Worm (Caenorhabditis elegans) whole organism, L3 larva: ENCODE results near the gene F13A7.7.

Experiments used
- R02D3.7 ChIP-seq: fragments of 150-350 bp; optimal IDR thresholded peaks from 2 replicates; lab custom pipeline; 2014; ENCODE audit warnings: missing biosample characterization, missing genetic modification characterization
- ZK546.5 ChIP-seq: sonication (generic microtip); optimal IDR thresholded peaks from 2 replicates; lab custom pipeline; 2017; ENCODE audit warnings: missing biosample characterization, missing genetic modification characterization
- aly-2 ChIP-seq: fragments of 150-350 bp; optimal IDR thresholded peaks from 2 replicates; lab custom pipeline; 2014; ENCODE audit warnings: missing biosample characterization, missing genetic modification characterization
- ceh-28 ChIP-seq: fragments of 150-350 bp; optimal IDR thresholded peaks from 2 replicates; lab custom pipeline; 2014; ENCODE audit warnings: missing biosample characterization, missing genetic modification reagents, missing genetic modification characterization
- ceh-82 ChIP-seq: fragments of 150-350 bp; optimal IDR thresholded peaks from 2 replicates; lab custom pipeline; 2014; ENCODE audit warnings: missing biosample characterization, missing genetic modification characterization
- ceh-9 ChIP-seq: sonication (generic microtip); optimal IDR thresholded peaks from 2 replicates; lab custom pipeline; 2018; ENCODE audit warnings: missing biosample characterization, missing genetic modification characterization
- daf-12 ChIP-seq: fragments of 150-350 bp; optimal IDR thresholded peaks from 2 replicates; lab custom pipeline; 2014; ENCODE audit warnings: missing biosample characterization, missing genetic modification reagents, missing genetic modification characterization
- egl-27 ChIP-seq: sonication (generic microtip); optimal IDR thresholded peaks from 4 replicates; lab custom pipeline; 2017; ENCODE audit warnings: missing biosample characterization, missing genetic modification reagents, missing genetic modification characterization
- egl-5 ChIP-seq: fragments of 150-350 bp; optimal IDR thresholded peaks from 2 replicates; lab custom pipeline; 2017; ENCODE audit warnings: missing biosample characterization, missing genetic modification reagents, missing genetic modification characterization, inconsistent platforms
- elt-2 ChIP-seq: sonication (generic microtip); optimal IDR thresholded peaks from 2 replicates; lab custom pipeline; 2016; ENCODE audit warnings: missing genetic modification reagents, mild to moderate bottlenecking, missing genetic modification characterization, missing compliant biosample characterization
- elt-3 ChIP-seq, 3 experiments: fragments of 150-350 bp in 1 of 3; sonication (generic microtip) in 2 of 3; optimal IDR thresholded peaks; 2 replicates in 2 of 3; 4 replicates in 1 of 3; lab custom pipeline; 2014 to 2017; ENCODE audit warnings: missing biosample characterization in 3 of 3, missing genetic modification characterization in 3 of 3
- eor-1 ChIP-seq, 2 experiments: fragments of 150-350 bp; optimal IDR thresholded peaks; 2 replicates each; lab custom pipeline; 2014 to 2018; ENCODE audit warnings: missing biosample characterization in 2 of 2, missing genetic modification characterization in 2 of 2
- fkh-10 ChIP-seq: sonication (generic microtip); optimal IDR thresholded peaks from 2 replicates; lab custom pipeline; 2017; ENCODE audit warnings: missing biosample characterization, missing genetic modification reagents, missing genetic modification characterization
- fkh-2 ChIP-seq: fragments of 150-350 bp; optimal IDR thresholded peaks from 2 replicates; lab custom pipeline; 2014; ENCODE audit warnings: missing biosample characterization, missing genetic modification reagents, missing genetic modification characterization
- fos-1 ChIP-seq: fragments of 150-350 bp; optimal IDR thresholded peaks from 2 replicates; lab custom pipeline; 2014; ENCODE audit warnings: missing biosample characterization, missing genetic modification characterization
- hmg-11 ChIP-seq: sonication (generic microtip); optimal IDR thresholded peaks from 2 replicates; lab custom pipeline; 2016; ENCODE audit warnings: missing genetic modification characterization, missing compliant biosample characterization
- lin-15B ChIP-seq: fragments of 150-350 bp; optimal IDR thresholded peaks from 2 replicates; lab custom pipeline; 2014; ENCODE audit warnings: missing biosample characterization, missing genetic modification characterization
- lin-39 ChIP-seq: fragments of 150-350 bp; optimal IDR thresholded peaks from 2 replicates; lab custom pipeline; 2018; ENCODE audit warnings: missing biosample characterization, missing genetic modification reagents, missing genetic modification characterization
- mdl-1 ChIP-seq: fragments of 150-350 bp; optimal IDR thresholded peaks from 2 replicates; lab custom pipeline; 2014; ENCODE audit warnings: missing biosample characterization, missing genetic modification characterization
- mml-1 ChIP-seq: fragments of 150-350 bp; sonication (generic microtip); optimal IDR thresholded peaks from 3 replicates; lab custom pipeline; 2014; ENCODE audit warnings: missing biosample characterization, missing genetic modification characterization
- nfya-1 ChIP-seq: sonication (generic microtip); optimal IDR thresholded peaks from 2 replicates; lab custom pipeline; 2017; ENCODE audit warnings: missing genetic modification characterization, mild to moderate bottlenecking, missing compliant biosample characterization, antibody characterized with exemption, moderate library complexity; ENCODE audit not compliant: insufficient read depth
- nhr-11 ChIP-seq: fragments of 150-350 bp; optimal IDR thresholded peaks from 2 replicates; lab custom pipeline; 2014; ENCODE audit warnings: missing biosample characterization, missing genetic modification characterization
- nhr-23 ChIP-seq: fragments of 150-350 bp; optimal IDR thresholded peaks from 2 replicates; lab custom pipeline; 2014; ENCODE audit warnings: missing biosample characterization, missing genetic modification reagents, missing genetic modification characterization
- nhr-237 ChIP-seq: fragments of 150-350 bp; optimal IDR thresholded peaks from 2 replicates; lab custom pipeline; 2014; ENCODE audit warnings: missing biosample characterization, missing genetic modification characterization
- nhr-25 ChIP-seq: sonication (generic microtip); optimal IDR thresholded peaks from 2 replicates; lab custom pipeline; 2017; ENCODE audit warnings: missing biosample characterization, missing genetic modification characterization
- nhr-28 ChIP-seq: fragments of 150-350 bp; optimal IDR thresholded peaks from 2 replicates; lab custom pipeline; 2014; ENCODE audit warnings: missing biosample characterization, missing genetic modification characterization
- nhr-43 ChIP-seq: sonication (generic microtip); optimal IDR thresholded peaks from 2 replicates; lab custom pipeline; 2016; ENCODE audit warnings: mild to moderate bottlenecking, missing genetic modification characterization, missing compliant biosample characterization; ENCODE audit not compliant: poor library complexity, severe bottlenecking
- nhr-67 ChIP-seq: fragments of 150-350 bp; optimal IDR thresholded peaks from 2 replicates; lab custom pipeline; 2014; ENCODE audit warnings: missing biosample characterization, missing genetic modification characterization
- nhr-76 ChIP-seq: fragments of 150-350 bp; sonication (generic microtip); optimal IDR thresholded peaks from 5 replicates; lab custom pipeline; 2014; ENCODE audit warnings: missing biosample characterization, missing genetic modification characterization
- nhr-77 ChIP-seq: fragments of 150-350 bp; optimal IDR thresholded peaks from 2 replicates; lab custom pipeline; 2014; ENCODE audit warnings: missing biosample characterization, missing genetic modification characterization
- pha-4 ChIP-seq: fragments of 150-350 bp; optimal IDR thresholded peaks from 2 replicates; lab custom pipeline; 2014; ENCODE audit warnings: missing biosample characterization, missing genetic modification reagents, missing genetic modification characterization
- pqm-1 ChIP-seq: fragments of 150-350 bp; optimal IDR thresholded peaks from 2 replicates; lab custom pipeline; 2017; ENCODE audit warnings: missing biosample characterization, missing genetic modification characterization, inconsistent platforms
- sea-2 ChIP-seq: fragments of 150-350 bp; sonication (generic microtip); optimal IDR thresholded peaks from 4 replicates; lab custom pipeline; 2014; ENCODE audit warnings: missing biosample characterization, missing genetic modification reagents, missing genetic modification characterization
- skn-1 ChIP-seq: fragments of 150-350 bp; optimal IDR thresholded peaks from 2 replicates; lab custom pipeline; 2014; ENCODE audit warnings: missing biosample characterization, missing genetic modification characterization
- snpc-4 ChIP-seq: fragments of 150-350 bp; optimal IDR thresholded peaks from 2 replicates; lab custom pipeline; 2014; ENCODE audit warnings: missing biosample characterization, missing genetic modification characterization
- tbx-2 ChIP-seq: sonication (generic microtip); optimal IDR thresholded peaks from 2 replicates; lab custom pipeline; 2016; ENCODE audit warnings: mild to moderate bottlenecking, missing genetic modification characterization, missing compliant biosample characterization
- unc-39 ChIP-seq: sonication (generic microtip); optimal IDR thresholded peaks from 4 replicates; lab custom pipeline; 2017; ENCODE audit warnings: missing biosample characterization, missing genetic modification characterization
- unc-62 ChIP-seq: fragments of 150-350 bp; sonication (generic microtip); optimal IDR thresholded peaks from 4 replicates; lab custom pipeline; 2014; ENCODE audit warnings: missing biosample characterization, missing genetic modification reagents, missing genetic modification characterization
- zag-1 ChIP-seq: fragments of 150-350 bp; optimal IDR thresholded peaks from 2 replicates; lab custom pipeline; 2014; ENCODE audit warnings: missing biosample characterization, missing genetic modification characterization
- ztf-11 ChIP-seq: fragments of 150-350 bp; optimal IDR thresholded peaks from 2 replicates; lab custom pipeline; 2014; ENCODE audit warnings: missing biosample characterization, missing genetic modification characterization
- ztf-4 ChIP-seq: fragments of 150-350 bp; optimal IDR thresholded peaks from 2 replicates; lab custom pipeline; 2014; ENCODE audit warnings: missing biosample characterization, missing genetic modification characterization

F13A7.7 gene

DNA sequence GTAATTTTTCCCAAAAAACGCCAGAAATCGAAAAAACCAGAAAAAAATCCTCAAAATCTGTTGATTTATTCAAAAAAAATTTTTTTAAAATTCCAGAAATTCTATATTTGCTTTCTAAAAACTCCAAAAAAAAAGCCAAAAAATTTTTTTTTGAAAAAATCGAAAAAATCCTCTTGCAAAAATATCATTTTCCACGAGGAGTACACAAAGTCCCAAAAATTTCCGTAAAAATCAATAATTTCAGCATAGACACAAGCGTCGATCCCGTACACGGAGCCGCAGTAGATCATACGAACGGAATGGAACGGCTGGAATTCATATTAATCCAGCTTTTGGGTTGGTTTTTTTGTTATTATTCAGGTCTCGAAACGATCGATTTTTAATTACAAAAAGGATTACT is 15.5 kb downstream of the F13A7.7 start:
- TF ChIP-seq ceh-82 = no peak

DNA sequence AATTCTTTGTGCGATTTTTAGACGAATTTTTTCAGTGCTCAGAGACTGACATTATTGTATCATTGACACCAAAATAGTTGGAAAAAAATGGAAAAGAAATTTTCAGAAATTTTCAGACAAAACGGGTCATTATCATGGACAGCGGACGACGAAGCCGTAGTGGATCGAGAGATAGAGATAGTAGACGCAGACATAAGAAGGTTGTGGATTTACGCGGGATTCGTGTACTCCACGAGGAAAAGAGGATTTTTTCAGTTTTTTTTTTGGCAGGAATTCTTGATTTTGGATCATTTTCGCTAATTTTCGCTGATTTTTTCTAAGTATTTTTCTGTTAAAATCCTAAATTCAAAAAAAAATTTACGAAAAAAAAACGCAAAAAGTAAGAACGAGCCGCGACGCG is 16.1 kb downstream of the F13A7.7 start, which contains the start of gene W08G11.3:
TSS of gene W08G11.3 (plus strand) at position 107 of the 400 bp plus-strand sequence.
- TF ChIP-seq nhr-25 (tag; lab: Kevin White, UChicago) (no peak), ztf-4 (tag; lab: Kevin White, UChicago) (no peak), elt-3 (tag; optimal IDR thresholded peaks at IDR 0.05; lab: Kevin White, UChicago) (no peak), mdl-1 (no peak), lin-15B (tag; lab: Kevin White, UChicago) (no peak), nhr-67 (tag; lab: Kevin White, UChicago) (no peak), fos-1 (tag; lab: Kevin White, UChicago) (no peak), nhr-28 (tag; lab: Kevin White, UChicago) (no peak), nhr-237 (no peak), hmg-11 (tag; lab: Kevin White, UChicago) (peak; percentile 1), R02D3.7 (tag; lab: Kevin White, UChicago) (peak; percentile 37), aly-2 (tag; lab: Kevin White, UChicago) (peak; percentile 46), ZK546.5 (tag; lab: Kevin White, UChicago) (no peak)

DNA sequence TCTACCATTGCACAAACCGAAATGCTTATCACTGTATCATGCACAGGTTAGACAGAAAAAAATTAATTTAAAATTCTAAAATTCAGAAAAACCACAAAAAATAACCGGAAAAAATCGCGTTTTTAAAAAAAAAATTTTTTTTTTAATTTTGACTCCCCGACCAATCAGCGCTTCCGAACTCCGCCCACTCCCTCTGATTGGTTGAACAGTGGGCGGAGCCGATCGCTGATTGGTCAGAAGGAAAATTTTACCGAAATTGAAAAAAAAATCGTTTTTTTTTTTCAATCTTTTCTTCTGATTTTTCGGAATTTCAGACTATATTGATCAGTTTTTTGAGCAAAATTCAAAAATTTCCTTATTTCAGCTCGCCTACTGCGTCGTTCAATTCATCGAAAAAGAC is 22.3 kb downstream of the F13A7.7 start:
- TF ChIP-seq nfya-1 (peak; percentile 100), R02D3.7 (tag; lab: Kevin White, UChicago) (no peak), skn-1 (tag; lab: Kevin White, UChicago) (no peak), unc-39 (tag; lab: Kevin White, UChicago) (no peak), ceh-28 (tag; lab: Kevin White, UChicago) (no peak), nhr-23 (no peak), ztf-4 (tag; lab: Kevin White, UChicago) (no peak), snpc-4 (tag; lab: Kevin White, UChicago) (no peak), nhr-77 (tag; lab: Kevin White, UChicago) (no peak)

DNA sequence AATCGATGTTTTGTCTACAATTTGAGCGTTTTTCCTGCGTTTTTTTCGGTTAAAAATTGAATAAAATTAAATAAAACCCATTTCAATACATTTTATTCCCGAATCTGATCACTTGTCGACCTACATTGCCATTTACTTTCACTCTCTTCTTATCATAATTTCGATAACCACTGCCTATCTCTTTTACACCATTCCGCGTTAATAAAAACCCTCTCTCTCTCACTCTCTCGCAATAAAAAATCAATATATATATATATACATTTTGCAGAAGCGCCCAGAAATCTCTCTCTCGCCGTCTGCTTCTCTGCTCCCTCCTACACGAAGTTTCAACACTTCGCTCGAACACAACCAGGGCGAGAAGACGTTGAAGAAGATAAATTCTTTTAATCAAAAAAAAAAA is 26.4 kb downstream of the F13A7.7 start, which contains the start of gene pptr-1:
TSS of gene pptr-1 (plus strand) at position 269 of the 400 bp plus-strand sequence.
- no peak for TF ChIP-seq zag-1
- TF ChIP-seq elt-3 (tag; optimal IDR thresholded peaks at IDR 0.05; lab: Kevin White, UChicago) = peak in 1 of 3 experiments; percentile 39
- TF ChIP-seq unc-62 (GFP tag; lab: Kevin White, UChicago) = no peak
- TF ChIP-seq nhr-23 = peak; percentile 58
- TF ChIP-seq pqm-1 (tag; lab: Kevin White, UChicago) = peak; percentile 50
- peak; percentile 47 for TF ChIP-seq nfya-1
- TF ChIP-seq ceh-28 (tag; lab: Kevin White, UChicago) = peak; percentile 72
- TF ChIP-seq elt-2 (tag; lab: Kevin White, UChicago) = peak; percentile 71
- no peak for TF ChIP-seq ztf-4 (tag; lab: Kevin White, UChicago)
- TF ChIP-seq pha-4 = peak; percentile 33
- TF ChIP-seq, all 47 proteins: peak for 7

DNA sequence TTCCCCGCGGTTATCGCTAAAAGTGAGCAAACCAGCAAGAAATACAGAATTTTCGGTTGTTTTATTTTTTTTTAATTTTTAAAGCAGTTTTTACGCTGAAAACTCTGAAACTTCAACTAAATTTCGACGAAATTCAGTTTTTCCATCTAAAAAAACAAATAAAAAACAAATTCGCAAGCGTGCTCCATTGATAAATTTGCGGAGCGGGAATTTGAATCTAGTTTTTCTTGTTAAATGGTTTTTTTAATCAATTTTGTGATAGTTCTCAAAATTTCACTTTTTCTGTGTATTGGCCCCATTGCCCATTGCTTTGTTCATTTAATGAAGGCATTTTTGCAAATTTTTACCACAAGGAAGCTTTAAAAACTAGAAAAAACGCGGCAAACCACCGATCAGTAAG is 26.8 kb downstream of the F13A7.7 start:
- no peak for TF ChIP-seq fos-1 (tag; lab: Kevin White, UChicago)
- TF ChIP-seq lin-39 (tag; lab: Kevin White, UChicago) = no peak
- TF ChIP-seq sea-2 (GFP tag; lab: Kevin White, UChicago) = no peak
- no peak for TF ChIP-seq ztf-4 (tag; lab: Kevin White, UChicago)
- TF ChIP-seq ceh-9 (tag; lab: Kevin White, UChicago) = no peak
- TF ChIP-seq fkh-10 (GFP tag; lab: Kevin White, UChicago) = no peak
- no peak for TF ChIP-seq nhr-237
- no peak for TF ChIP-seq zag-1
- no peak for TF ChIP-seq eor-1 (tag; optimal IDR thresholded peaks at IDR 0.05; lab: Kevin White, UChicago)
- no peak for TF ChIP-seq R02D3.7 (tag; lab: Kevin White, UChicago)

DNA sequence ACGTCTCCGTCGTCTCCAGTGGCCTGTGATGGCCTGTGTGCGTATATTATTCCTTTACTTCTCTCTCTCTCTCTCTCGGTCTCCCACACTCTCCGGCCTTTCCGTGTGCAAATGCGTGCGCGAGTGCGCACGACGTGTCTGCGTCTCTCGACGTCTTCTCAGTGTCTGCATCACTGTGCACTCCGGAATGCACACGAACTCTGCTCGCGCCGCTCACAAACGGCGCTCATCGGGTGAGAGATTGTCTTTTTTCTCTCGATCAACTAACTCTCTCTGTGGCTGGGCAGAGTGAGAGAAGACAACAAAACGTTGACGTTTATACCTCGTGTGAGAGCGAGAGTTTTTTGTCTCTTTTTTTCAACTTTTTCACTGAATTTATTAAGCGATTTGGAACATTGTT is 27.7 kb downstream of the F13A7.7 start:
- TF ChIP-seq mdl-1 = peak; percentile 58
- peak; percentile 23 for TF ChIP-seq ceh-82
- TF ChIP-seq daf-12 (tag; lab: Kevin White, UChicago) = no peak
- TF ChIP-seq egl-5 (tag; lab: Kevin White, UChicago) = peak; percentile 70
- no peak for TF ChIP-seq zag-1
- peak; percentile 71 for TF ChIP-seq egl-27 (tag; lab: Kevin White, UChicago)
- peak; percentile 60 for TF ChIP-seq nhr-43 (tag; lab: Kevin White, UChicago)
- TF ChIP-seq fkh-2 (tag; lab: Kevin White, UChicago) = no peak
- no peak for TF ChIP-seq nhr-76
- TF ChIP-seq fkh-10 (GFP tag; lab: Kevin White, UChicago) = peak; percentile 87
- no peak for TF ChIP-seq mml-1 (tag; lab: Kevin White, UChicago)
- no peak for TF ChIP-seq nhr-28 (tag; lab: Kevin White, UChicago)
- peak; percentile 56 for TF ChIP-seq tbx-2 (tag; lab: Kevin White, UChicago)
- TF ChIP-seq lin-15B (tag; lab: Kevin White, UChicago) = peak; percentile 68
- TF ChIP-seq nfya-1 = peak; percentile 96
- TF ChIP-seq ceh-28 (tag; lab: Kevin White, UChicago) = peak; percentile 84
- peak; percentile 64 for TF ChIP-seq nhr-25 (tag; lab: Kevin White, UChicago)
- TF ChIP-seq unc-62 (GFP tag; lab: Kevin White, UChicago) = peak; percentile 13
- no peak for TF ChIP-seq nhr-11
- no peak for TF ChIP-seq ztf-11 (tag; lab: Kevin White, UChicago)
- peak; percentile 91 for TF ChIP-seq pqm-1 (tag; lab: Kevin White, UChicago)
- peak; percentile 92 for TF ChIP-seq lin-39 (tag; lab: Kevin White, UChicago)
- no peak for TF ChIP-seq ztf-4 (tag; lab: Kevin White, UChicago)
